Worm (Caenorhabditis elegans): Measurements from ENCODE around the gene cnc-11.
A peak's percentile ranks its signal among the peaks of the same experiment; 100 is the strongest.

Gene cnc-11

DNA sequence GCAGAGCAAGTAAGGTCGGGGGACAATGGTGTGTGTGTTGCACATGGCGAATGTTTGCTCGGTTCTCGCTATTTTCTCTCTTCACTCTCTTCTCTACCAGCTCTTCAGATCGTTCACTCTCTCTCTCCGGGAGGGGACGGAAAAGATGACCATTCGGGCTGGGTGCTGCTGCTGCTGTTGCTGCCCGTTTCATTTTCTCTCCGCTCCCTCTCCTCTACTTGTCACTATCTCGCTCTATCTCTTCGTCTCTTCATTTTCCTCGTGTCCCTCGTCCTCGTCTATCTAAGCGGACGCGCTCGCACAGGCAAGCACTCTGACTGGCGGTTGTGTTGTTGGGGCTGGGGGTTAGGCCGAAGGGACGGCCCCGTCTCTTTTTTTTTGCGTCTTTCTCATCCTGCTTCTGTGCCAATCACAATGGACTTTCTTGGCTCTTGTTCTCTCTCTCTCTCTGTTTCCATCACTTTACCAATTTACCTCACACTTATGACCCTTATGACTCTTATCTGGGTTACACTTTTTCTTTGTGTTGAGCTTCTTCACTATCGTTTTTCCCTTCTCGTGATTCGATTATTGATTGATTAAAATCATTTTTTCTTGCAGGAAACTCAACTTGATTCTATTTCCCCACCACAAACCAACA lies 32.5 kb downstream of the cnc-11 start, which contains the start of the genes F53E2.2 and unc-60 (continued):
- TF ChIP-seq sdz-38 (tag; optimal IDR thresholded peaks at IDR 0.05) (no peak), ztf-26 (tag; optimal IDR thresholded peaks at IDR 0.05) (no peak), madf-3 (GFP tag; IDR thresholded peaks at IDR 0.05) (peak; percentile 36; the same call in 1 of the 2 replicates), ztf-6 (GFP tag; IDR thresholded peaks at IDR 0.05) (no peak), athp-1 (tag; optimal IDR thresholded peaks at IDR 0.05) (no peak), F37B4.10 (GFP tag; IDR thresholded peaks at IDR 0.05) (no peak), C17E4.6 (GFP tag; IDR thresholded peaks at IDR 0.05) (no peak), zim-3 (tag; optimal IDR thresholded peaks at IDR 0.05) (no peak), lsy-27 (tag; optimal IDR thresholded peaks at IDR 0.05; ENCODE audit: borderline replicate concordance, insufficient read depth) (no peak), nhr-27 (tag; optimal IDR thresholded peaks at IDR 0.05) (no peak), T26A5.8 (tag; optimal IDR thresholded peaks at IDR 0.05) (no peak), attf-5 (GFP tag; optimal IDR thresholded peaks at IDR 0.05) (peak; percentile 77), snpc-4 (GFP tag; optimal IDR thresholded peaks at IDR 0.05) (no peak), snpc-4 (tag; optimal IDR thresholded peaks at IDR 0.05) (peak in 2 of 4 experiments; percentile 39 to 48), lin-26 (GFP tag; IDR thresholded peaks at IDR 0.05) (no peak), snpc-1.3 (tag; optimal IDR thresholded peaks at IDR 0.05; ENCODE audit: insufficient read depth) (no peak), let-607 (tag; optimal IDR thresholded peaks at IDR 0.05) (no peak), attf-3 (GFP tag; conservative IDR thresholded peaks at IDR 0.05) (no peak), pha-4 (tag; optimal IDR thresholded peaks at IDR 0.05) (no peak), B0035.1 (tag; optimal IDR thresholded peaks at IDR 0.05) (no peak), ceh-40 (GFP tag; IDR thresholded peaks at IDR 0.05) (0 out of 2 replicates have a peak, but pooled peaks have one; percentile 36), B0019.2 (GFP tag; conservative IDR thresholded peaks at IDR 0.05) (no peak), ama-1 (optimal IDR thresholded peaks at IDR 0.05) (no peak), ama-1 (GFP tag; optimal IDR thresholded peaks at IDR 0.05) (no peak), sea-2 (GFP tag; IDR thresholded peaks at IDR 0.05) (no peak), F39B2.1 (GFP tag; IDR thresholded peaks at IDR 0.05) (no peak), nhr-80 (tag; optimal IDR thresholded peaks at IDR 0.05) (peak; percentile 86), C06A6.2 (GFP tag; conservative IDR thresholded peaks at IDR 0.05) (peak; percentile 47; the same call in 1 of the 2 replicates), madf-8 (GFP tag; conservative IDR thresholded peaks at IDR 0.05) (no peak), B0336.3 (GFP tag; IDR thresholded peaks at IDR 0.05) (no peak; the same call in 1 of the 2 replicates), ztf-3 (GFP tag; optimal IDR thresholded peaks at IDR 0.05) (no peak), bed-2 (GFP tag; IDR thresholded peaks at IDR 0.05) (no peak), snpc-3.4 (tag; optimal IDR thresholded peaks at IDR 0.05) (no peak), efl-1 (GFP tag; optimal IDR thresholded peaks at IDR 0.05) (no peak), ceh-27 (GFP tag; optimal IDR thresholded peaks at IDR 0.05) (peak; percentile 68), nhr-179 (tag; optimal IDR thresholded peaks at IDR 0.05) (no peak), Y53F4B.3 (GFP tag; IDR thresholded peaks at IDR 0.05) (no peak), somi-1 (GFP tag; optimal IDR thresholded peaks at IDR 0.05) (no peak), egl-44 (GFP tag; IDR thresholded peaks at IDR 0.05) (no peak; the same call in 1 of the 2 replicates), ceh-58 (GFP tag; IDR thresholded peaks at IDR 0.05) (no peak), K12H6.12 (tag; optimal IDR thresholded peaks at IDR 0.05) (peak; percentile 46), ccch-3 (GFP tag; optimal IDR thresholded peaks at IDR 0.05) (no peak), akir-1 (GFP tag; optimal IDR thresholded peaks at IDR 0.05) (no peak), ceh-100 (GFP tag; IDR thresholded peaks at IDR 0.05) (no peak), F57C9.4 (tag; optimal IDR thresholded peaks at IDR 0.05) (no peak), pbrm-1 (GFP tag; IDR thresholded peaks at IDR 0.05) (no peak), attf-6 (GFP tag; IDR thresholded peaks at IDR 0.05) (no peak), Y53G8AR.9 (GFP tag; conservative IDR thresholded peaks at IDR 0.05) (0 out of 2 replicates have a peak, but pooled peaks have one; percentile 41), cebp-2 (GFP tag; IDR thresholded peaks at IDR 0.05) (0 out of 2 replicates have a peak, but pooled peaks have one; percentile 54)
